Worm (Caenorhabditis elegans): ENCODE data around the gene C44C10.5.
A peak's percentile ranks its signal among the peaks of the same experiment; 100 is the strongest.

C44C10.5 gene

DNA sequence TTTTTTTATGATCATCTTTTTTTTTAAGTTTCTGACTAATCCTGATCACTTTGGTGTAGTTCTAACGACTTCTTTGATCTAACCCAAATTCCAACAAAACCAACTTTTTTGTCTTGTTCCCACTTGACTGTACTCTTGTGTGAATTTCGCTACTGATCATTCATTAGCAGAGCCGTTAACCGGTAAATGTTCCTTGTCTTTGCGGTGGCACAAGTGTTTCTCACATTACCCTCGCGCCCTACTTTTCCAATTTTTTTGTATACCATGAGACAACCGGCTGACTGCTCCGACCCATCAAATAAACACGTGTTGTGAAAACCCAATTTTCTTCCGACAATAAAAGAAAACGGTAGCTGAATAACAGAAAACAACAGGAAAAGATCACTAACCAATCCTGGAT is 42.4 kb downstream of the C44C10.5 start:
- TF ChIP-seq nhr-21 (tag; optimal IDR thresholded peaks at IDR 0.05) = no peak
- TF ChIP-seq dmd-4 (tag; optimal IDR thresholded peaks at IDR 0.05) = no peak
- no peak for TF ChIP-seq ztf-1 (GFP tag; conservative IDR thresholded peaks at IDR 0.05)
- TF ChIP-seq nhr-77 (tag; optimal IDR thresholded peaks at IDR 0.05) = no peak

DNA sequence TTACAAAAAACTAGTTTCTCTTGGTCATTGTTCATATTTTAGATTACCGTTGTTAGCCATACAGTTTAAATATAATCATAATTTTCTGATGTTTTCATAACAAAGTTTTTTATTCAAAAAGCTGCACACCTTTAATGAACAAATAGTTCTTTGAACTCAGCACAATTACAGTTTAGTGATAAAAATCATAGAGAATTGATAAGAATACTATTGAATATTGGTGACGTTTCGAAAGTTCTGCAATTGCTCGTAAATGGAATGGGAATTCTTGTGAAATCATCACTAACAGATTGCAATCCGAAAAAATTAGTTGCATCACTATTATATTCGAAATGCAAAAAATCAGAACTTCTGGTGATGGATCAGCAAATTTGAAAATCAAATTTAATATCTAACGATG is 43.8 kb downstream of the C44C10.5 start:
- TF ChIP-seq ZK546.5 (tag; optimal IDR thresholded peaks at IDR 0.05) (no peak), fos-1 (tag; optimal IDR thresholded peaks at IDR 0.05) (peak; percentile 66), nhr-237 (tag; optimal IDR thresholded peaks at IDR 0.05) (no peak), nhr-10 (tag; optimal IDR thresholded peaks at IDR 0.05) (no peak), nhr-6 (tag; optimal IDR thresholded peaks at IDR 0.05) (no peak), unc-62 (GFP tag; optimal IDR thresholded peaks at IDR 0.05) (no peak)

DNA sequence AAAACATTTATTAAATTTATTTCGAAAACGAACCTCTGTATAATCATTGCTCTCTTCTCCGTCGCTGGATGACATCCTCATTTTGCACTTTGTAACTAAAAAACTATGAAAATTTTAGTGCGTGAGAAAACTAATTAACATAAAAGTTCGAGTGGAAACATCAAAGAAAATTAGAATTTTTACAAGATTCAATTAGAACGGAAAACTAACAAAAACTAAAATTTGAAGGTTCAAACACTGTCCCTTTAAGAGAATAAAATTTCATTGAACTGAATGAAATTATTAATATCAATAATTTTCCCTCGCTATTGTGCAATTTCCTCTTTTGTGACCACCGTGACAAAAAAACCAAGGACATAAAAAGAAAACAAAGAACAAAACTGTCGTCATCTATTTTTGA is 46.7 kb downstream of the C44C10.5 start, which contains the start of gene D1053.3:
Gene D1053.3 (minus strand): TSS at position 101 of the 400 bp plus-strand sequence.
- TF ChIP-seq skn-1 (tag; optimal IDR thresholded peaks at IDR 0.05) = no peak

DNA sequence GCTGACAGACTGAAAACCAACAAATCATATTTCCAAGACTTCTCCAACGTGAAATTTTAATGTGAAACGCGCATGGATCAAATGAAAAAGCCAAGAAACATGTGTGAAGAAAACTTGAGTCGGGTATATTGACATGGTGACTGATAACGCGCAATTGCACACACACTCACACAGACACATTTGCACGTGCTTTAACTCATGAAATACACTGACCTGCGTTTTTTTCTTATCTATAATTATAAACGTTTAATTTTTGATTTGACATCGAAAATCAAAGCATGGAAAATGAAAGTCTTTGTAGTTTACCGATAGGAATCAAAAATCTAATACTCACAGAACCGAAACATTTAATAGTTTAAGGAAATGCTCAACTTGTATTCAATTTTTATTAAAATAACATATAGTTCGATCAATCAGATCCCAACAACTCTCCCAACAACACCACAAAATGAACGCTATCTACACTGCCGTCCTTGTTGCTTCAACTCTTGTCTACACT is 48.3 kb downstream of the C44C10.5 start, which contains the start of gene nspa-9:
Gene nspa-9 (plus strand): TSS at position 449 of the 499 bp plus-strand sequence.
- TF ChIP-seq alr-1 (tag; optimal IDR thresholded peaks at IDR 0.05) (no peak), nhr-6 (tag; optimal IDR thresholded peaks at IDR 0.05) (no peak), lsy-2 (tag; optimal IDR thresholded peaks at IDR 0.05) (no peak), dmd-4 (tag; optimal IDR thresholded peaks at IDR 0.05) (no peak), nhr-12 (tag; optimal IDR thresholded peaks at IDR 0.05) (no peak), blmp-1 (tag; optimal IDR thresholded peaks at IDR 0.05; ENCODE audit: insufficient read depth) (no peak), unc-39 (tag; optimal IDR thresholded peaks at IDR 0.05) (no peak), ZK546.5 (tag; optimal IDR thresholded peaks at IDR 0.05) (no peak), ceh-16 (tag; optimal IDR thresholded peaks at IDR 0.05) (no peak), crh-2 (tag; optimal IDR thresholded peaks at IDR 0.05) (peak; percentile 45), lin-13 (GFP tag; optimal IDR thresholded peaks at IDR 0.05) (no peak), egl-27 (tag; optimal IDR thresholded peaks at IDR 0.05) (no peak), fos-1 (tag; optimal IDR thresholded peaks at IDR 0.05) (peak; percentile 90), unc-55 (GFP tag; optimal IDR thresholded peaks at IDR 0.05) (no peak), snpc-4 (tag; optimal IDR thresholded peaks at IDR 0.05) (no peak), Y55F3AM.14 (GFP tag; optimal IDR thresholded peaks at IDR 0.05) (no peak), nhr-237 (tag; optimal IDR thresholded peaks at IDR 0.05) (no peak), nhr-23 (tag; optimal IDR thresholded peaks at IDR 0.05) (no peak), sma-9 (GFP tag; optimal IDR thresholded peaks at IDR 0.05) (peak; percentile 77), sma-9 (tag; optimal IDR thresholded peaks at IDR 0.05) (no peak), nhr-25 (tag; optimal IDR thresholded peaks at IDR 0.05) (no peak), ztf-1 (GFP tag; conservative IDR thresholded peaks at IDR 0.05) (no peak), zag-1 (tag; optimal IDR thresholded peaks at IDR 0.05) (no peak), nhr-21 (tag; optimal IDR thresholded peaks at IDR 0.05) (no peak), ceh-82 (tag; optimal IDR thresholded peaks at IDR 0.05) (no peak), lin-39 (tag; optimal IDR thresholded peaks at IDR 0.05) (no peak), sem-4 (tag; optimal IDR thresholded peaks at IDR 0.05) (no peak), lin-11 (tag; optimal IDR thresholded peaks at IDR 0.05) (no peak), R02D3.7 (tag; optimal IDR thresholded peaks at IDR 0.05) (no peak), sma-3 (GFP tag; optimal IDR thresholded peaks at IDR 0.05) (no peak), ama-1 (optimal IDR thresholded peaks at IDR 0.05) (no peak), ztf-4 (tag; optimal IDR thresholded peaks at IDR 0.05) (no peak), mdl-1 (tag; optimal IDR thresholded peaks at IDR 0.05) (peak; percentile 39 to 50), ztf-11 (tag; optimal IDR thresholded peaks at IDR 0.05) (no peak), C34F6.9 (tag; optimal IDR thresholded peaks at IDR 0.05) (no peak), aly-2 (tag; optimal IDR thresholded peaks at IDR 0.05) (no peak), mab-5 (tag; optimal IDR thresholded peaks at IDR 0.05) (no peak), unc-62 (GFP tag; optimal IDR thresholded peaks at IDR 0.05) (no peak), nhr-129 (tag; optimal IDR thresholded peaks at IDR 0.05) (no peak), nhr-10 (tag; optimal IDR thresholded peaks at IDR 0.05) (no peak), nhr-11 (tag; optimal IDR thresholded peaks at IDR 0.05) (no peak), mbf-1 (tag; optimal IDR thresholded peaks at IDR 0.05) (no peak), elt-3 (tag; optimal IDR thresholded peaks at IDR 0.05) (no peak), skn-1 (tag; optimal IDR thresholded peaks at IDR 0.05) (no peak), nhr-77 (tag; optimal IDR thresholded peaks at IDR 0.05) (no peak), elt-1 (tag; optimal IDR thresholded peaks at IDR 0.05) (no peak), F13H6.1 (tag; optimal IDR thresholded peaks at IDR 0.05) (peak; percentile 39), gmeb-1 (tag; optimal IDR thresholded peaks at IDR 0.05) (peak; percentile 31)
